Worm (Caenorhabditis elegans) whole organism, young adult: ENCODE measurements around the gene T05C3.6.

ENCODE experiments used
- lsl-1 ChIP-seq: fragments of 200-800 bp; sonication (Bioruptor generic); optimal IDR thresholded peaks from 2 replicates; lab custom pipeline; 2018; ENCODE audit warnings: mild to moderate bottlenecking, missing genetic modification characterization, moderate library complexity, missing compliant biosample characterization
- nfya-1 ChIP-seq: sonication (generic microtip); optimal IDR thresholded peaks from 2 replicates; lab custom pipeline; 2017; ENCODE audit warnings: antibody characterized with exemption, missing compliant biosample characterization, missing genetic modification characterization, borderline replicate concordance; ENCODE audit not compliant: insufficient read depth
- ztf-26 ChIP-seq: sonication (generic microtip); optimal IDR thresholded peaks from 2 replicates; lab custom pipeline; 2017; ENCODE audit warnings: missing genetic modification characterization, missing compliant biosample characterization

- TF ChIP-seq lsl-1 (GFP tag; lab: Kevin White, UChicago) = no peak
- no peak for TF ChIP-seq nfya-1 (tag; lab: Kevin White, UChicago)
- TF ChIP-seq ztf-26 = no peak
Measured at ce11 chrV:5447057-5447456, 43.2 kb upstream of the T05C3.6 start.
